Fruit fly (Drosophila melanogaster): Measurements from ENCODE around the gene Nsf2.
A peak's percentile ranks its signal among the peaks of the same experiment; 100 is the strongest.

Gene Nsf2

DNA sequence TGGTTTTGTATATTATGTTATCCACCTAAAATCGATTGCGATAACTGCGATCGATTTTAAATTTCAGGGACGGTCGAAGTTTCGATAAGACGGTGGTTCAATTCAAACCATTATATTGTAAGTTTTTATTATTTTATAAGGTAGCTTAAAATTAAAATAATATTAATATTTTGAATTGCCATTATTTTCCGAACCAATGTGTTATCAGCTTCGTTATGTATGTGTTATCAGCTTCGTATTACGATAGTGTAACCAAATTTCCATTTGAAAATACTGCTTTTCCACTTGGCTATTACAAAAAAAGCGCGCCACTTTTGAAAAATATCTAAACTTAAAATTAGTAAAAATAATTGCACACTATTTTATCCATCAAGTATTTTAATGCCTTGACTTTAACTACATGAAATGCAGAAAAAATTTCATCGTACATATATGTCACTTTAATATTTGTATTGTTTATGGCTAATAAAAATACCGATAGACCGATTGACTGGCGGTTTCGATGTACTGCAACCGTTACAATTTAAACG, 2.2 kb upstream of the Nsf2 start, which contains the start of gene CG31495:
CG31495 (minus strand) TSS at position 52 of the 530 bp plus-strand sequence.
- TF ChIP-seq Hnf4 (GFP tag; optimal IDR thresholded peaks at IDR 0.05) (peak; percentile 44), brk (GFP tag; optimal IDR thresholded peaks at IDR 0.05) (peak; percentile 41), CG32264 (GFP tag; optimal IDR thresholded peaks at IDR 0.05) (no peak), br (GFP tag; optimal IDR thresholded peaks at IDR 0.05) (no peak), Vsx2 (GFP tag; optimal IDR thresholded peaks at IDR 0.05; ENCODE audit: partially characterized antibody) (peak; percentile 42), HLH106 (tag; optimal IDR thresholded peaks at IDR 0.05) (peak; percentile 20), Hr78 (GFP tag; optimal IDR thresholded peaks at IDR 0.05) (peak; percentile 41), GATAd (GFP tag; optimal IDR thresholded peaks at IDR 0.05) (peak; percentile 4), fru (GFP tag; optimal IDR thresholded peaks at IDR 0.05) (no peak), N (GFP tag; optimal IDR thresholded peaks at IDR 0.05) (peak; percentile 67)

DNA sequence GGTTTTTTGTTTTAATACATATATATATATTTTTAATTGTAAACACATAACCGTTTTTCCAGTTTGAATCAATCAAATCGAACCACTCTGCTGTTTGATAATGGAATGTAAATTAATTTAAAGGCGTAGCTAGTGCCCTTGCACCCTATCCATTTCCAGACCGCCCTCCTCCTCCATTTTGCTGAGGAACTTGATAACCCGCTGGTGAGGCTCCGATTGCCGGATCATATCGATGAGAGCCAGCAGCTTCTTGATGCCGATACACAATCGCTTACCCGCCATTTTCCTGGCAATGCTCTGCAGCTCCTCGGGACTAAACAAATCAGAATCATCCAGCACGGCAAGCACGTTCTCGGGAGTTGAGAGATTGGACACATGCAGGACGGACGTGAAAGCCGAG, 3.2 kb downstream of the Nsf2 start:
- TF ChIP-seq foxo (GFP tag; optimal IDR thresholded peaks at IDR 0.05) (no peak), woc (GFP tag; optimal IDR thresholded peaks at IDR 0.05) (no peak), CG9705 (GFP tag; optimal IDR thresholded peaks at IDR 0.05) (no peak), brk (GFP tag; optimal IDR thresholded peaks at IDR 0.05) (no peak), sage (GFP tag; optimal IDR thresholded peaks at IDR 0.05) (no peak), dmrt93B (GFP tag; optimal IDR thresholded peaks at IDR 0.05) (no peak), br (GFP tag; optimal IDR thresholded peaks at IDR 0.05) (no peak), Abd-B (GFP tag; optimal IDR thresholded peaks at IDR 0.05) (no peak), Myc (optimal IDR thresholded peaks at IDR 0.05) (no peak), rgr (GFP tag; optimal IDR thresholded peaks at IDR 0.05) (no peak), ey (GFP tag; optimal IDR thresholded peaks at IDR 0.05) (no peak), dl (GFP tag; optimal IDR thresholded peaks at IDR 0.05; ENCODE audit: insufficient read depth in 1 of 2, partially characterized antibody in 2 of 2) (no peak), usp (GFP tag; optimal IDR thresholded peaks at IDR 0.05) (no peak), CrebA (GFP tag; optimal IDR thresholded peaks at IDR 0.05; ENCODE audit: borderline replicate concordance) (no peak), h (GFP tag; optimal IDR thresholded peaks at IDR 0.05) (no peak), OdsH (GFP tag; optimal IDR thresholded peaks at IDR 0.05) (no peak), Sp1 (GFP tag; optimal IDR thresholded peaks at IDR 0.05) (no peak), jim (GFP tag; optimal IDR thresholded peaks at IDR 0.05) (no peak), fru (GFP tag; optimal IDR thresholded peaks at IDR 0.05) (no peak), tai (GFP tag; optimal IDR thresholded peaks at IDR 0.05) (no peak)

DNA sequence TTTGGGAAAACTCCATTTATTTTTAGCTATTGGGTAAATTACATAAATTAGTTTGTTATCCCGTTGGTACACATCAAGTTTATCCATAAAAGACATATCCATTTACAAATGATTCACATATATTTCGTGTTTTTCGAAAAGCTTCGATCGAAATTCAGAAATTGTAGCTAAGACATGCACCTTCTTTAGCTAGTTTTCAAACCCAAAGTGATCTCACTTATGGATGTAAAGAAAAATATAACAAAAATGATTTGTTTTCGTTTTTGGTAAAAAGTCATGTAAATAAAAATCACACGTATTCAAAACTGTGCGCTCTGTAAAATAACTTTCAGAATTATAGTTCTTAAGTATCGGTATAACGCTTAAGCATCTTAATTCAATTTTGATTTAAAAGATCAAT, 4.3 kb downstream of the Nsf2 start:
- TF ChIP-seq Myc (optimal IDR thresholded peaks at IDR 0.05) (peak; percentile 71), lola (GFP tag; optimal IDR thresholded peaks at IDR 0.05) (no peak)

DNA sequence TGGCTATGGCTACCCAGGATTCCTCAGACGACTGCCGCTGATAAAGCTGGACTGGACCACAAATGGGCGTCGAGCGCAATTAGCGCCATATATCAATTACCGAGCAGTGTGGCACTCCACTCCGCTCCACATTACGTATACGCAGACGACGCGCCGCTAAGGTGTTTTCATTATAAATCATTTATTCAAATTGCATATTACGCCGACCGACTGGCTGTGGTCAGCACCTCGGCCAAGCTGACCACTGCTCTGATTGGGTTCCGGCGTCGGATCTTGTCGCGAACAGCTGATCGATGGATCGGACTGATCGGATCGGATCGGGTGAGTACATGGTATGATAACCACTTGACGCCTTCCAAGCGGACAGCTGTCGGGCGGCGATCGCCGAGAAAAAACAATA, 4.8 kb downstream of the Nsf2 start:
- TF ChIP-seq Dfd (GFP tag; optimal IDR thresholded peaks at IDR 0.05), result no peak

dm6 chr3R:13831596-13832119, 6.1 kb downstream of the Nsf2 start:
- TF ChIP-seq ey (GFP tag; optimal IDR thresholded peaks at IDR 0.05) (peak; percentile 35), dl (GFP tag; optimal IDR thresholded peaks at IDR 0.05; ENCODE audit: insufficient read depth in 1 of 2, partially characterized antibody in 2 of 2) (no peak), foxo (GFP tag; optimal IDR thresholded peaks at IDR 0.05) (peak in 1 of 2 experiments; percentile 75), dmrt93B (GFP tag; optimal IDR thresholded peaks at IDR 0.05) (no peak), psq (GFP tag; optimal IDR thresholded peaks at IDR 0.05) (peak; percentile 79), brk (GFP tag; optimal IDR thresholded peaks at IDR 0.05) (peak; percentile 12), Rel (GFP tag; optimal IDR thresholded peaks at IDR 0.05) (peak; percentile 29), Rel (tag; optimal IDR thresholded peaks at IDR 0.05) (peak; percentile 64), rgr (GFP tag; optimal IDR thresholded peaks at IDR 0.05) (peak; percentile 68), br (GFP tag; optimal IDR thresholded peaks at IDR 0.05) (peak; percentile 22), Sp1 (GFP tag; optimal IDR thresholded peaks at IDR 0.05) (peak; percentile 85), Abd-B (GFP tag; optimal IDR thresholded peaks at IDR 0.05) (no peak), OdsH (GFP tag; optimal IDR thresholded peaks at IDR 0.05) (peak; percentile 74), fru (GFP tag; optimal IDR thresholded peaks at IDR 0.05) (peak; percentile 69), Hnf4 (GFP tag; optimal IDR thresholded peaks at IDR 0.05) (peak; percentile 58), jim (GFP tag; optimal IDR thresholded peaks at IDR 0.05) (no peak), Vsx2 (GFP tag; optimal IDR thresholded peaks at IDR 0.05; ENCODE audit: partially characterized antibody) (no peak), pan (optimal IDR thresholded peaks at IDR 0.05) (no peak), h (GFP tag; optimal IDR thresholded peaks at IDR 0.05) (peak; percentile 67), GATAd (GFP tag; optimal IDR thresholded peaks at IDR 0.05) (no peak), HLH106 (tag; optimal IDR thresholded peaks at IDR 0.05) (peak; percentile 87)

Measured in whole organism, wandering third instar larva.